Fruit fly (Drosophila melanogaster) S2 (cell line): ENCODE data around the gene Fkbp39.

Experiments used
- CG8478 ChIP-seq: fragments of >200 bp; optimal IDR thresholded peaks from 2 replicates; lab custom pipeline; 2018
- CTCF ChIP-seq, 2 experiments: fragments of >200 bp; optimal IDR thresholded peaks; 2 replicates each; lab custom pipeline; 2018

DNA sequence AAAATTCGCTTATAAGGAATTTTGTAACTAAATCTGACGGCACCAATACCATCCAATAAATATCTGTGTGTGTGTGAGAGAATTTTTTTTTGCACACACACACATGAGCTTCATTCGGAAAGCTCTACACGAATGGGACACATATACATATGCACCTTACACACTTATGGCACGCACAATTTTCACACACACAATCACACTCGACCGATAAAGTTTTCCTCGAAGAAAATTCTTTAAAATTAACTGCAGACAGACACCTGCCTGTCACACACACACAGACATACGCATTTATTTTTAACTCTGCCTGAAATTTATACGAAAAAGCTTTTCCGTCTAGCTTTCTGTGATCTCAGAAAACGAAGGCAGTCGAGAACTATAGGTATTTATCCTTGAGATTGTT lies 22.2 kb downstream of the Fkbp39 start:
- TF ChIP-seq CTCF (optimal IDR thresholded peaks at IDR 0.05; lab: Kevin White, UChicago) (no peak), CG8478 (lab: Kevin White, UChicago) (no peak)
